Worm (Caenorhabditis elegans): ENCODE results near the gene tra-3.

- TF ChIP-seq pha-4 (tag; optimal IDR thresholded peaks at IDR 0.05), result no peak
- no peak for TF ChIP-seq zip-5 (tag; optimal IDR thresholded peaks at IDR 0.05)
- TF ChIP-seq unc-42 (tag; optimal IDR thresholded peaks at IDR 0.05), result no peak
Measured at ce11 chrIV:14387766-14388553, 56.0 kb downstream of the tra-3 start.

Measured in whole organism, late embryonic.